Worm (Caenorhabditis elegans) whole organism, late embryonic: ENCODE data around the gene F54E12.2.

Experiments
- C38D4.7 ChIP-seq: fragments of 200-800 bp; sonication (Bioruptor generic); optimal IDR thresholded peaks from 2 replicates; lab custom pipeline; 2018; ENCODE audit warnings: mild to moderate bottlenecking, missing genetic modification characterization, moderate library complexity, missing compliant biosample characterization
- K02D7.2 ChIP-seq: sonication (generic microtip); optimal IDR thresholded peaks from 2 replicates; lab custom pipeline; 2017; ENCODE audit warnings: mild to moderate bottlenecking, missing genetic modification characterization, missing compliant biosample characterization
- Y22D7AL.16 ChIP-seq: sonication (generic microtip); optimal IDR thresholded peaks from 2 replicates; lab custom pipeline; 2016; ENCODE audit warnings: missing genetic modification characterization, missing compliant biosample characterization
- ahr-1 ChIP-seq: sonication (generic microtip); optimal IDR thresholded peaks from 2 replicates; lab custom pipeline; 2016; ENCODE audit warnings: missing genetic modification characterization, missing compliant biosample characterization
- ama-1 ChIP-seq: fragments of 150-350 bp; optimal IDR thresholded peaks from 2 replicates; lab custom pipeline; 2014
- ceh-14 ChIP-seq: sonication (generic microtip); optimal IDR thresholded peaks from 2 replicates; lab custom pipeline; 2016; ENCODE audit warnings: missing genotype, missing genetic modification characterization, missing compliant biosample characterization
- ceh-18 ChIP-seq: sonication (generic microtip); optimal IDR thresholded peaks from 2 replicates; lab custom pipeline; 2016; ENCODE audit warnings: missing genetic modification characterization, missing compliant biosample characterization
- ceh-22 ChIP-seq: sonication (generic microtip); optimal IDR thresholded peaks from 2 replicates; lab custom pipeline; 2017; ENCODE audit warnings: missing biosample characterization, missing genetic modification characterization
- ceh-30 ChIP-seq: fragments of 150-350 bp; optimal IDR thresholded peaks from 2 replicates; lab custom pipeline; 2014; ENCODE audit warnings: missing biosample characterization, missing genetic modification characterization
- ceh-6 ChIP-seq: fragments of 200-800 bp; sonication (Bioruptor generic); optimal IDR thresholded peaks from 2 replicates; lab custom pipeline; 2018; ENCODE audit warnings: mild to moderate bottlenecking, missing genetic modification characterization, missing compliant biosample characterization
- ceh-9 ChIP-seq: sonication (generic microtip); optimal IDR thresholded peaks from 2 replicates; lab custom pipeline; 2016; ENCODE audit warnings: mild to moderate bottlenecking, missing genetic modification characterization, inconsistent platforms, missing compliant biosample characterization
- dve-1 ChIP-seq: sonication (generic microtip); optimal IDR thresholded peaks from 2 replicates; lab custom pipeline; 2017; ENCODE audit warnings: antibody characterized with exemption, mild to moderate bottlenecking, missing genetic modification characterization, missing compliant biosample characterization
- eyg-1 ChIP-seq: sonication (generic microtip); optimal IDR thresholded peaks from 2 replicates; lab custom pipeline; 2016; ENCODE audit warnings: missing genotype, missing genetic modification characterization, missing compliant biosample characterization
- fkh-10 ChIP-seq: fragments of 150-350 bp; optimal IDR thresholded peaks from 2 replicates; lab custom pipeline; 2014; ENCODE audit warnings: missing biosample characterization, missing genetic modification reagents, missing genetic modification characterization
- gmeb-2 ChIP-seq: sonication (generic microtip); optimal IDR thresholded peaks from 2 replicates; lab custom pipeline; 2016; ENCODE audit warnings: missing genetic modification characterization, inconsistent platforms, missing compliant biosample characterization
- hlh-13 ChIP-seq: fragments of 200-800 bp; sonication (Bioruptor generic); optimal IDR thresholded peaks from 2 replicates; lab custom pipeline; 2018; ENCODE audit warnings: mild to moderate bottlenecking, missing genetic modification characterization, missing compliant biosample characterization
- hlh-15 ChIP-seq: sonication (generic microtip); optimal IDR thresholded peaks from 2 replicates; lab custom pipeline; 2016; ENCODE audit warnings: missing genetic modification characterization, missing compliant biosample characterization
- hlh-30 ChIP-seq: sonication (generic microtip); optimal IDR thresholded peaks from 2 replicates; lab custom pipeline; 2017; ENCODE audit warnings: antibody characterized with exemption, missing genetic modification characterization, missing compliant biosample characterization; ENCODE audit not compliant: insufficient read depth
- hlh-6 ChIP-seq: sonication (generic microtip); optimal IDR thresholded peaks from 2 replicates; lab custom pipeline; 2016; ENCODE audit warnings: missing genotype, missing genetic modification characterization, missing compliant biosample characterization
- hlh-8 ChIP-seq: sonication (generic microtip); optimal IDR thresholded peaks from 2 replicates; lab custom pipeline; 2016; ENCODE audit warnings: missing genotype, missing genetic modification characterization, missing compliant biosample characterization
- lim-6 ChIP-seq: sonication (generic microtip); optimal IDR thresholded peaks from 2 replicates; lab custom pipeline; 2016; ENCODE audit warnings: missing genetic modification characterization, missing compliant biosample characterization
- madf-2 ChIP-seq: sonication (generic microtip); optimal IDR thresholded peaks from 2 replicates; lab custom pipeline; 2017; ENCODE audit warnings: missing genetic modification characterization, missing compliant biosample characterization
- nhr-232 ChIP-seq: sonication (generic microtip); optimal IDR thresholded peaks from 2 replicates; lab custom pipeline; 2016; ENCODE audit warnings: missing genetic modification characterization, missing compliant biosample characterization
- npax-4 ChIP-seq: sonication (generic microtip); optimal IDR thresholded peaks from 2 replicates; lab custom pipeline; 2016; ENCODE audit warnings: missing genetic modification characterization, missing compliant biosample characterization
- odd-2 ChIP-seq: sonication (generic microtip); optimal IDR thresholded peaks from 2 replicates; lab custom pipeline; 2017; ENCODE audit warnings: antibody characterized with exemption, mild to moderate bottlenecking, missing genetic modification characterization, missing compliant biosample characterization
- pat-9 ChIP-seq: fragments of 200-800 bp; sonication (Bioruptor generic); optimal IDR thresholded peaks from 2 replicates; lab custom pipeline; 2018; ENCODE audit warnings: mild to moderate bottlenecking, missing genetic modification characterization, moderate library complexity, missing compliant biosample characterization
- pha-2 ChIP-seq: sonication (generic microtip); optimal IDR thresholded peaks from 2 replicates; lab custom pipeline; 2017; ENCODE audit warnings: mild to moderate bottlenecking, missing genetic modification characterization, missing compliant biosample characterization
- pha-4 ChIP-seq: fragments of 150-350 bp; optimal IDR thresholded peaks from 2 replicates; lab custom pipeline; 2018; ENCODE audit warnings: missing biosample characterization, missing genetic modification reagents, missing genetic modification characterization
- pqm-1 ChIP-seq: sonication (generic microtip); optimal IDR thresholded peaks from 2 replicates; lab custom pipeline; 2016; ENCODE audit warnings: missing genetic modification characterization, missing compliant biosample characterization
- pros-1 ChIP-seq: fragments of 150-350 bp; optimal IDR thresholded peaks from 2 replicates; lab custom pipeline; 2014; ENCODE audit warnings: missing biosample characterization, missing genetic modification reagents, missing genetic modification characterization
- ref-2 ChIP-seq: sonication (generic microtip); optimal IDR thresholded peaks from 2 replicates; lab custom pipeline; 2016; ENCODE audit warnings: missing genetic modification characterization, missing compliant biosample characterization
- rnt-1 ChIP-seq: sonication (generic microtip); optimal IDR thresholded peaks from 2 replicates; lab custom pipeline; 2016; ENCODE audit warnings: missing genetic modification characterization, missing compliant biosample characterization
- sdc-2 ChIP-seq: sonication (generic microtip); optimal IDR thresholded peaks from 2 replicates; lab custom pipeline; 2016; ENCODE audit warnings: missing genotype, missing genetic modification characterization, missing compliant biosample characterization
- sox-2 ChIP-seq: fragments of 200-800 bp; sonication (Bioruptor generic); IDR thresholded peaks from 2 replicates; pipeline ENCODE4 v1.3.6; 2022; ENCODE audit warnings: missing genetic modification reagents, missing genetic modification characterization, missing compliant biosample characterization
- sox-4 ChIP-seq: sonication (generic microtip); optimal IDR thresholded peaks from 2 replicates; lab custom pipeline; 2017; ENCODE audit warnings: mild to moderate bottlenecking, missing genetic modification characterization, inconsistent platforms, missing compliant biosample characterization
- syd-9 ChIP-seq: sonication (generic microtip); optimal IDR thresholded peaks from 2 replicates; lab custom pipeline; 2016; ENCODE audit warnings: mild to moderate bottlenecking, missing genetic modification characterization, moderate library complexity, missing compliant biosample characterization
- tbx-7 ChIP-seq: sonication (generic microtip); optimal IDR thresholded peaks from 2 replicates; lab custom pipeline; 2016; ENCODE audit warnings: missing genotype, missing genetic modification characterization, missing compliant biosample characterization
- unc-3 ChIP-seq, 2 experiments: fragments of 200-800 bp in 1 of 2; sonication (Bioruptor generic) in 1 of 2; sonication (generic microtip) in 1 of 2; conservative IDR thresholded peaks in 1 of 2; optimal IDR thresholded peaks in 1 of 2; 2 replicates each; pipeline versions ENCODE4 v1.3.6 to Lab custom; 2016 to 2022; ENCODE audit warnings: missing compliant biosample characterization in 2 of 2, missing genetic modification characterization in 2 of 2, missing genetic modification reagents in 1 of 2
- unc-42 ChIP-seq: sonication (generic microtip); optimal IDR thresholded peaks from 2 replicates; lab custom pipeline; 2016; ENCODE audit warnings: missing genotype, missing genetic modification characterization, missing compliant biosample characterization
- unc-55 ChIP-seq: sonication (generic microtip); optimal IDR thresholded peaks from 2 replicates; lab custom pipeline; 2017; ENCODE audit warnings: missing biosample characterization, missing genetic modification reagents, missing genetic modification characterization
- unc-86 ChIP-seq: sonication (generic microtip); optimal IDR thresholded peaks from 2 replicates; lab custom pipeline; 2016; ENCODE audit warnings: missing genetic modification characterization, missing compliant biosample characterization

Gene F54E12.2

ce11 chrIV:11352768-11353167 lies 15.8 kb upstream of the F54E12.2 start:
- no peak for TF ChIP-seq dve-1
- no peak for TF ChIP-seq pat-9
- TF ChIP-seq ceh-9, result no peak
- TF ChIP-seq rnt-1 (tag; lab: Kevin White, UChicago), result no peak
- TF ChIP-seq tbx-7, result no peak
- no peak for TF ChIP-seq hlh-15 (tag; lab: Kevin White, UChicago)
- TF ChIP-seq ama-1 (lab: Kevin White, UChicago), result no peak
- TF ChIP-seq ref-2 (tag; lab: Kevin White, UChicago), result no peak
- no peak for TF ChIP-seq Y22D7AL.16 (tag; lab: Kevin White, UChicago)
- no peak for TF ChIP-seq unc-3 (GFP tag; conservative IDR thresholded peaks at IDR 0.05; lab: Robert Waterston, UW)
- TF ChIP-seq unc-3 (tag; optimal IDR thresholded peaks at IDR 0.05; lab: Kevin White, UChicago), result no peak
- TF ChIP-seq syd-9 (tag; lab: Kevin White, UChicago), result no peak
- TF ChIP-seq pha-4 (tag; lab: Kevin White, UChicago), result no peak
- no peak for TF ChIP-seq unc-55
- no peak for TF ChIP-seq gmeb-2
- TF ChIP-seq pqm-1 (tag; lab: Kevin White, UChicago), result no peak
- TF ChIP-seq pros-1 (tag; lab: Kevin White, UChicago), result no peak
- TF ChIP-seq, all 69 proteins: peak for 0

ce11 chrIV:11351563-11351962 lies 14.6 kb upstream of the F54E12.2 start:
- TF ChIP-seq pha-2 (tag; lab: Kevin White, UChicago) (no peak), ceh-6 (GFP tag; lab: Kevin White, UChicago) (no peak), sox-4 (tag; lab: Kevin White, UChicago) (no peak), tbx-7 (no peak), ama-1 (lab: Kevin White, UChicago) (no peak), eyg-1 (no peak), madf-2 (no peak), npax-4 (tag; lab: Kevin White, UChicago) (no peak), K02D7.2 (tag; lab: Kevin White, UChicago) (no peak), hlh-8 (tag; lab: Kevin White, UChicago) (no peak), lim-6 (tag; lab: Kevin White, UChicago) (no peak), unc-42 (tag; lab: Kevin White, UChicago) (no peak), sox-2 (GFP tag; lab: Robert Waterston, UW) (no peak), syd-9 (tag; lab: Kevin White, UChicago) (no peak), hlh-30 (tag; lab: Kevin White, UChicago) (no peak), dve-1 (no peak), ceh-22 (tag; lab: Kevin White, UChicago) (no peak), rnt-1 (tag; lab: Kevin White, UChicago) (no peak), ceh-30 (tag; lab: Kevin White, UChicago) (no peak)
- TF ChIP-seq, all 69 proteins: peak for 0

ce11 chrIV:11350809-11351208 lies 13.8 kb upstream of the F54E12.2 start:
- TF ChIP-seq ceh-18 (tag; lab: Kevin White, UChicago) (peak; percentile 52), odd-2 (tag; lab: Kevin White, UChicago) (no peak), ama-1 (lab: Kevin White, UChicago) (no peak)

ce11 chrIV:11349747-11350146 lies 12.8 kb upstream of the F54E12.2 start:
- peak; percentile 14 for TF ChIP-seq unc-42 (tag; lab: Kevin White, UChicago)
- no peak for TF ChIP-seq unc-86 (tag; lab: Kevin White, UChicago)
- no peak for TF ChIP-seq lim-6 (tag; lab: Kevin White, UChicago)
- TF ChIP-seq syd-9 (tag; lab: Kevin White, UChicago), result no peak
- TF ChIP-seq hlh-13 (GFP tag; lab: Kevin White, UChicago), result no peak
- no peak for TF ChIP-seq hlh-15 (tag; lab: Kevin White, UChicago)
- TF ChIP-seq pros-1 (tag; lab: Kevin White, UChicago), result no peak
- no peak for TF ChIP-seq fkh-10 (GFP tag; lab: Kevin White, UChicago)
- no peak for TF ChIP-seq sdc-2 (tag; lab: Kevin White, UChicago)
- no peak for TF ChIP-seq C38D4.7 (GFP tag; lab: Kevin White, UChicago)
- no peak for TF ChIP-seq nhr-232 (tag; lab: Kevin White, UChicago)
- no peak for TF ChIP-seq hlh-6 (tag; lab: Kevin White, UChicago)
- no peak for TF ChIP-seq sox-4 (tag; lab: Kevin White, UChicago)
- TF ChIP-seq ceh-9, result no peak
- peak; percentile 22 for TF ChIP-seq ceh-14 (tag; lab: Kevin White, UChicago)
- no peak for TF ChIP-seq ahr-1
